In genomic region chrX:12435246-12435645, ce11 we compare ENCODE assay signal across 5 worm cellular contexts.
A peak's percentile ranks its signal among the peaks of the same experiment; 100 is the strongest.
TF ChIP-seq lines count a peak whose summit lies in the region.

No protein-coding gene starts in this region.

TF ChIP-seq in whole organism, L1 larva, 84 proteins besides CTCF, POLR2A, EP300 and RAD21:
- TF ChIP-seq sup-37 (GFP tag; optimal IDR thresholded peaks at IDR 0.05; lab: Kevin White, UChicago) (no peak), elt-2 (tag; optimal IDR thresholded peaks at IDR 0.05; lab: Kevin White, UChicago) (peak; percentile 32), mab-9 (GFP tag; IDR thresholded peaks at IDR 0.05; lab: Robert Waterston, UW) (no peak), lin-35 (GFP tag; optimal IDR thresholded peaks at IDR 0.05; lab: Kevin White, UChicago) (peak in 1 of 2 experiments; percentile 4)

TF ChIP-seq in whole organism, L2 larva, 48 proteins besides CTCF, POLR2A, EP300 and RAD21:
- TF ChIP-seq fos-1 (tag; optimal IDR thresholded peaks at IDR 0.05; lab: Kevin White, UChicago), result peak; percentile 57
- TF ChIP-seq unc-62 (GFP tag; optimal IDR thresholded peaks at IDR 0.05; lab: Kevin White, UChicago), result no peak
- peak; percentile 23 for TF ChIP-seq nhr-129 (tag; optimal IDR thresholded peaks at IDR 0.05; lab: Kevin White, UChicago)

TF ChIP-seq in whole organism, L3 larva, 47 proteins besides CTCF, POLR2A, EP300 and RAD21:
- no peak for TF ChIP-seq aly-2 (tag; optimal IDR thresholded peaks at IDR 0.05; lab: Kevin White, UChicago)
- no peak for TF ChIP-seq tbx-2 (tag; optimal IDR thresholded peaks at IDR 0.05; lab: Kevin White, UChicago)
- no peak for TF ChIP-seq fos-1 (tag; optimal IDR thresholded peaks at IDR 0.05; lab: Kevin White, UChicago)
- no peak for TF ChIP-seq jun-1 (tag; optimal IDR thresholded peaks at IDR 0.05; lab: Kevin White, UChicago)
- no peak for TF ChIP-seq ama-1 (optimal IDR thresholded peaks at IDR 0.05; lab: Kevin White, UChicago)
- TF ChIP-seq ztf-4 (tag; optimal IDR thresholded peaks at IDR 0.05; lab: Kevin White, UChicago), result no peak
- TF ChIP-seq ZK546.5 (tag; optimal IDR thresholded peaks at IDR 0.05; lab: Kevin White, UChicago), result no peak
- TF ChIP-seq pqm-1 (tag; optimal IDR thresholded peaks at IDR 0.05; lab: Kevin White, UChicago), result peak; percentile 22
- TF ChIP-seq lin-39 (tag; optimal IDR thresholded peaks at IDR 0.05; lab: Kevin White, UChicago), result no peak
- TF ChIP-seq pha-4 (tag; optimal IDR thresholded peaks at IDR 0.05; lab: Kevin White, UChicago), result peak; percentile 56
- no peak for TF ChIP-seq skn-1 (tag; optimal IDR thresholded peaks at IDR 0.05; lab: Kevin White, UChicago)
- TF ChIP-seq daf-12 (tag; optimal IDR thresholded peaks at IDR 0.05; lab: Kevin White, UChicago), result no peak
- no peak for TF ChIP-seq unc-62 (GFP tag; optimal IDR thresholded peaks at IDR 0.05; lab: Kevin White, UChicago)
- TF ChIP-seq ceh-28 (tag; optimal IDR thresholded peaks at IDR 0.05; lab: Kevin White, UChicago), result no peak
- TF ChIP-seq nhr-11 (tag; optimal IDR thresholded peaks at IDR 0.05; lab: Kevin White, UChicago), result no peak
- peak; percentile 41 for TF ChIP-seq elt-2 (tag; optimal IDR thresholded peaks at IDR 0.05; lab: Kevin White, UChicago)
- no peak for TF ChIP-seq fkh-2 (tag; optimal IDR thresholded peaks at IDR 0.05; lab: Kevin White, UChicago)
- TF ChIP-seq nhr-77 (tag; optimal IDR thresholded peaks at IDR 0.05; lab: Kevin White, UChicago), result no peak
- no peak for TF ChIP-seq sea-2 (GFP tag; optimal IDR thresholded peaks at IDR 0.05; lab: Kevin White, UChicago)
- no peak for TF ChIP-seq mml-1 (tag; optimal IDR thresholded peaks at IDR 0.05; lab: Kevin White, UChicago)
- no peak for TF ChIP-seq R02D3.7 (tag; optimal IDR thresholded peaks at IDR 0.05; lab: Kevin White, UChicago)
- no peak for TF ChIP-seq egl-27 (tag; optimal IDR thresholded peaks at IDR 0.05; lab: Kevin White, UChicago)

TF ChIP-seq in whole organism, L4 larva, 104 proteins besides CTCF, POLR2A, EP300 and RAD21:
- TF ChIP-seq nhr-6 (tag; optimal IDR thresholded peaks at IDR 0.05; lab: Kevin White, UChicago) (peak; percentile 56), daf-12 (tag; optimal IDR thresholded peaks at IDR 0.05; lab: Kevin White, UChicago) (no peak), dmd-6 (GFP tag; IDR thresholded peaks at IDR 0.05; lab: Robert Waterston, UW) (peak; percentile 24; the same call in 1 of the 2 replicates), hlh-11 (tag; optimal IDR thresholded peaks at IDR 0.05; lab: Kevin White, UChicago) (peak; percentile 22), dmd-8 (GFP tag; IDR thresholded peaks at IDR 0.05; lab: Robert Waterston, UW) (no peak), daf-16 (GFP tag; optimal IDR thresholded peaks at IDR 0.05; lab: Kevin White, UChicago) (no peak), daf-16 (tag; optimal IDR thresholded peaks at IDR 0.05; lab: Kevin White, UChicago) (peak; percentile 64), hlh-30 (tag; optimal IDR thresholded peaks at IDR 0.05; lab: Kevin White, UChicago; ENCODE audit: insufficient read depth) (peak; percentile 65), F26F4.8 (GFP tag; conservative IDR thresholded peaks at IDR 0.05; lab: Robert Waterston, UW) (no peak), nhr-28 (tag; optimal IDR thresholded peaks at IDR 0.05; lab: Kevin White, UChicago) (peak; percentile 70), pqm-1 (tag; optimal IDR thresholded peaks at IDR 0.05; lab: Kevin White, UChicago) (peak; percentile 57), aha-1 (tag; lab: Kevin White, UChicago) (peak; percentile 32), hif-1 (tag; optimal IDR thresholded peaks at IDR 0.05; lab: Kevin White, UChicago) (peak in 1 of 2 experiments; percentile 8)
TF ChIP-seq in whole organism, L4 larva: peak in this region for 9.

TF ChIP-seq in whole organism, young adult, 124 proteins besides CTCF, POLR2A, EP300 and RAD21:
- TF ChIP-seq nhr-80 (tag; optimal IDR thresholded peaks at IDR 0.05; lab: Kevin White, UChicago) (peak; percentile 53), cebp-1 (GFP tag; IDR thresholded peaks at IDR 0.05; lab: Robert Waterston, UW) (no peak), cebp-1 (tag; optimal IDR thresholded peaks at IDR 0.05; lab: Kevin White, UChicago) (peak; percentile 17), dpl-1 (GFP tag; optimal IDR thresholded peaks at IDR 0.05; lab: Kevin White, UChicago) (no peak)
